Fruit fly (Drosophila melanogaster) whole organism, prepupa: ENCODE measurements around the gene IntS14.
A peak's percentile ranks its signal among the peaks of the same experiment; 100 is the strongest.

Experiments used
- CG11294 ChIP-seq: fragments of 200-800 bp; sonication (Bioruptor generic); IDR thresholded peaks from 2 replicates; pipeline ENCODE4 v1.3.6; 2022; ENCODE audit warnings: missing biosample characterization, missing genetic modification characterization
- CG15336 ChIP-seq: fragments of 200-800 bp; sonication (Bioruptor generic); IDR thresholded peaks from 2 replicates; pipeline ENCODE4 v1.3.6; 2022; ENCODE audit warnings: missing biosample characterization, missing genetic modification characterization
- CG1621 ChIP-seq: fragments of 200-800 bp; sonication (Bioruptor generic); optimal IDR thresholded peaks from 3 replicates; lab custom pipeline; 2018; ENCODE audit warnings: missing biosample characterization, mild to moderate bottlenecking, missing genetic modification characterization
- CG34406 ChIP-seq: fragments of 200-800 bp; sonication (Bioruptor generic); optimal IDR thresholded peaks from 3 replicates; lab custom pipeline; 2016; ENCODE audit warnings: missing biosample characterization, missing genetic modification characterization
- CG3919 ChIP-seq: fragments of 200-800 bp; sonication (Bioruptor generic); optimal IDR thresholded peaks from 3 replicates; lab custom pipeline; 2016; ENCODE audit warnings: missing biosample characterization, missing genetic modification characterization
- CG6276 ChIP-seq: fragments of 200-800 bp; sonication (Bioruptor generic); optimal IDR thresholded peaks from 2 replicates; lab custom pipeline; 2017; ENCODE audit warnings: missing biosample characterization, mild to moderate bottlenecking, missing genetic modification characterization
- CG8119 ChIP-seq: fragments of 200-800 bp; sonication (Bioruptor generic); IDR thresholded peaks from 3 replicates; pipeline ENCODE4 v1.3.6; 2022; ENCODE audit warnings: missing biosample characterization, missing genetic modification characterization
- Lpt ChIP-seq: fragments of 200-800 bp; sonication (Bioruptor generic); optimal IDR thresholded peaks from 3 replicates; lab custom pipeline; 2016; ENCODE audit warnings: missing biosample characterization, missing genetic modification characterization
- Met ChIP-seq: fragments of 200-800 bp; sonication (Bioruptor generic); optimal IDR thresholded peaks from 3 replicates; lab custom pipeline; 2016; ENCODE audit warnings: missing biosample characterization, missing genetic modification characterization
- spab ChIP-seq: fragments of 200-800 bp; sonication (Bioruptor generic); optimal IDR thresholded peaks from 2 replicates; lab custom pipeline; 2017; ENCODE audit warnings: missing biosample characterization, mild to moderate bottlenecking, missing genetic modification characterization, missing genetic modification reagents
- ss ChIP-seq, 2 experiments: fragments of 200-800 bp; sonication (Bioruptor generic); optimal IDR thresholded peaks; 2 replicates in 1 of 2; 3 replicates in 1 of 2; lab custom pipeline; 2017 to 2018; ENCODE audit warnings: mild to moderate bottlenecking in 2 of 2, missing biosample characterization in 2 of 2, missing genetic modification characterization in 2 of 2, moderate library complexity in 1 of 2
- svp ChIP-seq: fragments of 200-800 bp; sonication (Bioruptor generic); peaks from one replicate; lab custom pipeline; 2016; ENCODE audit warnings: missing biosample characterization, missing genetic modification characterization
- topi ChIP-seq: fragments of 200-800 bp; sonication (Bioruptor generic); optimal IDR thresholded peaks from 3 replicates; lab custom pipeline; 2016; ENCODE audit warnings: missing biosample characterization, missing genetic modification characterization

- TF ChIP-seq CG1621 (tag; lab: Kevin White, UChicago) (no peak), svp (peak; percentile 45), CG6276 (GFP tag; lab: Kevin White, UChicago) (no peak), CG3919 (GFP tag; lab: Kevin White, UChicago) (no peak), CG8119 (no peak), ss (GFP tag; optimal IDR thresholded peaks at IDR 0.05; lab: Kevin White, UChicago) (no peak), CG11294 (GFP tag; lab: Robert Waterston, UW) (no peak), topi (GFP tag; lab: Kevin White, UChicago) (no peak), CG34406 (peak; percentile 4), Met (GFP tag; lab: Kevin White, UChicago) (no peak), Lpt (GFP tag; lab: Kevin White, UChicago) (no peak), spab (GFP tag; lab: Kevin White, UChicago) (no peak), CG15336 (no peak)
These were observed 39.7 kb downstream of the IntS14 start, which contains the start of gene CG14342 for dm6 chr2L:1203915-1204314.
